Fruit fly (Drosophila melanogaster) whole organism, pupa: ENCODE data around the gene CG6661.

Experiments used
- CG10348 ChIP-seq: fragments of 200-800 bp; sonication (Bioruptor generic); IDR thresholded peaks from 2 replicates; pipeline ENCODE4 v1.3.6; 2022; ENCODE audit warnings: missing biosample characterization, missing genetic modification characterization
- CG12605 ChIP-seq: fragments of 200-800 bp; sonication (Bioruptor generic); IDR thresholded peaks from 2 replicates; pipeline ENCODE4 v1.3.6; 2022; ENCODE audit warnings: missing biosample characterization, missing genetic modification characterization
- CG13204 ChIP-seq: fragments of 200-800 bp; sonication (Bioruptor generic); optimal IDR thresholded peaks from 2 replicates; lab custom pipeline; 2018; ENCODE audit warnings: missing biosample characterization, mild to moderate bottlenecking, missing genetic modification characterization, moderate library complexity
- CG14655 ChIP-seq: fragments of 200-800 bp; sonication (Bioruptor generic); optimal IDR thresholded peaks from 3 replicates; lab custom pipeline; 2017; ENCODE audit warnings: mild to moderate bottlenecking, missing biosample characterization, missing genetic modification reagents, missing genetic modification characterization
- CG15710 ChIP-seq: fragments of 200-800 bp; sonication (Bioruptor generic); optimal IDR thresholded peaks from 2 replicates; lab custom pipeline; 2018; ENCODE audit warnings: missing biosample characterization, mild to moderate bottlenecking, missing genetic modification characterization, moderate library complexity
- CG17806 ChIP-seq: fragments of 200-800 bp; sonication (Bioruptor generic); optimal IDR thresholded peaks from 2 replicates; lab custom pipeline; 2018; ENCODE audit warnings: missing biosample characterization, mild to moderate bottlenecking, missing genetic modification characterization, moderate library complexity
- CG32121 ChIP-seq: fragments of 200-800 bp; sonication (Bioruptor generic); IDR thresholded peaks from 2 replicates; pipeline ENCODE4 v1.3.6; 2022; ENCODE audit warnings: missing biosample characterization, missing genetic modification characterization
- CG34367 ChIP-seq: fragments of 200-800 bp; sonication (Bioruptor generic); optimal IDR thresholded peaks from 2 replicates; lab custom pipeline; 2018; ENCODE audit warnings: missing biosample characterization, mild to moderate bottlenecking, missing genetic modification characterization
- CG4496 ChIP-seq: fragments of 200-800 bp; sonication (Bioruptor generic); IDR thresholded peaks from 3 replicates; pipeline ENCODE4 v1.3.6; 2022; ENCODE audit warnings: missing biosample characterization, missing genetic modification characterization
- CG8159 ChIP-seq: fragments of 200-800 bp; sonication (Bioruptor generic); optimal IDR thresholded peaks from 3 replicates; lab custom pipeline; 2018; ENCODE audit warnings: missing biosample characterization, mild to moderate bottlenecking, missing genetic modification characterization, moderate library complexity
- CG8301 ChIP-seq: fragments of 200-800 bp; sonication (Bioruptor generic); optimal IDR thresholded peaks from 2 replicates; lab custom pipeline; 2018; ENCODE audit warnings: missing biosample characterization, mild to moderate bottlenecking, missing genetic modification characterization
- CG9948 ChIP-seq: fragments of 200-800 bp; sonication (Bioruptor generic); optimal IDR thresholded peaks from 2 replicates; lab custom pipeline; 2018; ENCODE audit warnings: missing biosample characterization, mild to moderate bottlenecking, missing genetic modification characterization, moderate library complexity
- D1 ChIP-seq: fragments of 200-800 bp; sonication (Bioruptor generic); optimal IDR thresholded peaks from 2 replicates; lab custom pipeline; 2018; ENCODE audit warnings: missing biosample characterization, mild to moderate bottlenecking, missing genetic modification characterization, moderate library complexity
- EcR ChIP-seq: fragments of 200-800 bp; sonication (Bioruptor generic); optimal IDR thresholded peaks from 3 replicates; lab custom pipeline; 2019; ENCODE audit warnings: missing biosample characterization, missing genetic modification characterization, mild to moderate bottlenecking, moderate library complexity, missing genetic modification reagents
- Ets98B ChIP-seq: fragments of 200-800 bp; sonication (Bioruptor generic); IDR thresholded peaks from 2 replicates; pipeline ENCODE4 v1.3.6; 2022; ENCODE audit warnings: missing biosample characterization, missing genetic modification characterization
- Pif1A ChIP-seq: fragments of 200-800 bp; sonication (Bioruptor generic); optimal IDR thresholded peaks from 3 replicates; lab custom pipeline; 2016; ENCODE audit warnings: missing biosample characterization, missing genetic modification characterization
- Pif1B ChIP-seq: fragments of 200-800 bp; sonication (Bioruptor generic); optimal IDR thresholded peaks from 3 replicates; lab custom pipeline; 2016; ENCODE audit warnings: missing biosample characterization, missing genetic modification characterization
- Snoo ChIP-seq: fragments of 200-800 bp; sonication (Bioruptor generic); optimal IDR thresholded peaks from 3 replicates; lab custom pipeline; 2017; ENCODE audit warnings: missing biosample characterization, mild to moderate bottlenecking, missing genetic modification characterization, inconsistent platforms
- fd96Ca ChIP-seq: fragments of 200-800 bp; sonication (Bioruptor generic); IDR thresholded peaks from 3 replicates; pipeline ENCODE4 v1.3.6; 2022; ENCODE audit warnings: missing biosample characterization, missing genetic modification characterization
- gl ChIP-seq: fragments of 200-800 bp; sonication (Bioruptor generic); optimal IDR thresholded peaks from 2 replicates; lab custom pipeline; 2018; ENCODE audit warnings: missing biosample characterization, mild to moderate bottlenecking, missing genetic modification characterization
- rn ChIP-seq: fragments of 200-800 bp; sonication (Bioruptor generic); IDR thresholded peaks from 2 replicates; pipeline ENCODE4 v1.3.6; 2022; ENCODE audit warnings: missing biosample characterization, missing genetic modification characterization

Gene CG6661

DNA sequence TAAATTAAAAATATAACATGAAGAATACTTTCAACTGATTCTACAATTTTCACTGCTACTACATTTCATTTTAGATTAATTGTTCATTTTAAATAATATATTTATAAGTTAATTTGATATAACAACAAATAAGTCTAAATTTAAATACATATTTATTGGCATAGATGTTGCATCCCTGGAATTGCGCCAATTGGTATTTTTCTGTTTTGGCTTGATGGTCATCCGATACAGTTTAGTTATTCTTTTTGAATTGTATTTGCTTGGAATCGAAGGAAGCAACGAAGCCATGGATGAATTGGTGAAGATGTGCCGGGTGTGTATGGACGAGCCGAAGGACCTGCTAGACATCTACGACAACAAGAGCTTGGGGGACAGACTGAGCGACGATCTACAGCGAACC is 37.6 kb upstream of the CG6661 start, which contains the start of gene CG17361:
Gene CG17361 (plus strand): TSS at position 200 of the 400 bp plus-strand sequence.
- TF ChIP-seq CG32121 (GFP tag; lab: Robert Waterston, UW) (no peak), D1 (tag; lab: Kevin White, UChicago) (peak; percentile 43)

DNA sequence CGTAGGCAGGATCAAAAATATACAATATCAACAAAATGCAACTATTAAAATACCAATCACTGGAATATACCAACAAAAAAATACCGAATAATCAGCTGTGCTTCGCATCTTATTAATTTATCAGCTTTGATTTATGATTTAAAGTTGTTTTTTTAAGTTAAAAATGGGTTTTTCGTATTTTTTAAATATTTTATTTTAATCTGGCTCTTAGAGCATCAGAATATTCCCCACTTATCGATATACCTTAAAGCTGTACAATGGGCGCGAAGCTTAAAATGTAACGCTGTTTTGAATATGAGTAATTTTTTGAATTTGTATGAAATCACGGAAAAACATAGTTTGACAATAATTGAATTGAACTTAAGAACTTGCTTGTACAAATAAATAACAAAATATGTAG is 35.4 kb upstream of the CG6661 start, which contains the start of gene CG17359:
Gene CG17359 (minus strand): TSS at position 48 of the 400 bp plus-strand sequence.
- TF ChIP-seq rn (GFP tag; lab: Robert Waterston, UW) (no peak), Pif1B (GFP tag; lab: Kevin White, UChicago) (no peak), CG14655 (GFP tag; lab: Kevin White, UChicago) (no peak), CG10348 (GFP tag; lab: Robert Waterston, UW) (no peak), CG8159 (tag; lab: Kevin White, UChicago) (no peak), CG9948 (tag; lab: Kevin White, UChicago) (no peak), D1 (tag; lab: Kevin White, UChicago) (no peak), CG32121 (GFP tag; lab: Robert Waterston, UW) (no peak), EcR (GFP tag; lab: Kevin White, UChicago) (no peak)

DNA sequence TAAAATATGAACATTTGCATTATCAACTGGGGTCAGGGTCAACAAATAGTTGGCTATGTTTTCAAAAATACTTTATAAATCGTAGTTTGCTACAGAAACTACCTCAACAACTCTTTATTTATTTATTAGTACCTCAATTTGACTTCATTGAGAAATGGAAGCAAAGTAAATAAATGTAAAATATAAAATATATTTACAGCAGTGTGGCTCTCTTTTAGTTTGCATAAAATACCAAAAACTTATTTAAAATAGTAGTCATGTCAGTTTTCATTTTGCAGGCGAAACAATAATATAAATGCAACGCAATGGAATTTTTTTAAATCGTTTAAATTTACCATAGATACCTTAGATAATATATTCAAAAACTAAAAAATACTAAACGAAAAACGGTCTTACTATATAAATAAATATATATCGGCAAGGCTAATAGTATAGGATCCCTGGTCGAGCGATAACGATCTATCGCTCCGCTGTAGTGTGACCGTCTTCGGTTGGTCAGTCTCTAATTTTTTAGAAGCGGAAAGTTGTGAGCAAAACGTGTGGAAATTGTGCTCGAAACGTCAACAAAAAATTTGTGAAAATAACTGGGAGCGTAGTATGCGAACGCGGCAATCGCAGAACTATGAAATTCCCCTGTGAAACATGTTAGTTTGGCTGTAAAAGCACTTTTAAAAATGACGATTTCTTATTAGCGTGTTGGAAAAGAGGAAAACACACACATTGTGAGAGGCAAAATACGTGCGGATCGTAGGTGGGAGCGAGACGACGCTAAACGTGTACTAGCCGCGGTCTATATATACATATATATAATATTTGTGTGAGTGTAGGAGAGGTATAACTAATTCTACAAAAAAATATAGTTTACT is 32.7 kb upstream of the CG6661 start, which contains the start of the genes Nprl3 and upSET:
Gene Nprl3 (minus strand): TSS at position 223 of the 866 bp plus-strand sequence.
Gene upSET (plus strand): TSS at position 470 of the 866 bp plus-strand sequence.
- TF ChIP-seq CG8301 (tag; lab: Kevin White, UChicago): no peak
- no peak for TF ChIP-seq CG12605 (GFP tag; lab: Robert Waterston, UW)
- no peak for TF ChIP-seq CG8159 (tag; lab: Kevin White, UChicago)
- TF ChIP-seq EcR (GFP tag; lab: Kevin White, UChicago): no peak
- TF ChIP-seq Ets98B (GFP tag; lab: Robert Waterston, UW): no peak
- TF ChIP-seq CG34367 (tag; lab: Kevin White, UChicago): no peak
- TF ChIP-seq fd96Ca (GFP tag; lab: Robert Waterston, UW): no peak; the same call in 2 of the 3 replicates
- no peak for TF ChIP-seq CG32121 (GFP tag; lab: Robert Waterston, UW)
- TF ChIP-seq CG10348 (GFP tag; lab: Robert Waterston, UW): no peak
- no peak for TF ChIP-seq D1 (tag; lab: Kevin White, UChicago)
- no peak for TF ChIP-seq CG14655 (GFP tag; lab: Kevin White, UChicago)
- TF ChIP-seq gl: no peak
- TF ChIP-seq rn (GFP tag; lab: Robert Waterston, UW): no peak

DNA sequence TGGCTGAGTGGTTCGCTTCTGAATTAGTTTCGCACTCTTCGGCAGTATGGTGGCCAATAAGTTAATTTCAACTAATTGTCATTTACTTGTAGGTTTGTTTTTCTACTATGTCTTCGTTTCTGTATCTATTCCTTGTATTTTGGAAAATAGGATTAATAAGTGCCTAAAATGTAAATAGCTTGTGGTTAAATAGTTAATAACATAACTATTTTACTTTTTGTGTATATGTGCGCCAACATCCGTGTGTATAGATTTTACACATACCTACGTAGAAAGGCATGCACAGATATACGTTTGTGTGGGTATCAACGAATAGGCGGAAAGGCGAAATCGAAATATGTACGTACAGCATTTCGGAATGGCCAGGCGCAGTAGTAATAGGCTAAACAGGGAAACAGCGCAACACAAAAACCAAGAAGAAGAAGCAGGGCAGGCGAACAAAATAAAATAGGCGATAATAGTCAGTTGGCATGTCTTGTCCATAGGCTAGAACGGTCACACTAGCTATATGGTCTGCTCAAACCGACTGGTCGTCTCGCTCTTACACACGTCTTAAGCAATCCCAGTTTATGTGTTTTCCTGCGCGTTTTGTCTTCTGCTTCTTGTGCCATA is 31.9 kb upstream of the CG6661 start:
- TF ChIP-seq CG17806 (tag; lab: Kevin White, UChicago): no peak
- TF ChIP-seq CG34367 (tag; lab: Kevin White, UChicago): peak; percentile 4
- no peak for TF ChIP-seq CG13204 (GFP tag; lab: Kevin White, UChicago)
- peak; percentile 54; the same call in 1 of the 2 replicates for TF ChIP-seq Ets98B (GFP tag; lab: Robert Waterston, UW)
- TF ChIP-seq fd96Ca (GFP tag; lab: Robert Waterston, UW): no peak; the same call in 2 of the 3 replicates
- TF ChIP-seq CG9948 (tag; lab: Kevin White, UChicago): no peak
- TF ChIP-seq D1 (tag; lab: Kevin White, UChicago): no peak
- TF ChIP-seq CG32121 (GFP tag; lab: Robert Waterston, UW): peak; percentile 43; the same call in 1 of the 2 replicates
- TF ChIP-seq CG10348 (GFP tag; lab: Robert Waterston, UW): no peak
- TF ChIP-seq EcR (GFP tag; lab: Kevin White, UChicago): no peak
- TF ChIP-seq CG4496: no peak; the same call in 2 of the 3 replicates
- peak; percentile 67 for TF ChIP-seq Pif1B (GFP tag; lab: Kevin White, UChicago)

DNA sequence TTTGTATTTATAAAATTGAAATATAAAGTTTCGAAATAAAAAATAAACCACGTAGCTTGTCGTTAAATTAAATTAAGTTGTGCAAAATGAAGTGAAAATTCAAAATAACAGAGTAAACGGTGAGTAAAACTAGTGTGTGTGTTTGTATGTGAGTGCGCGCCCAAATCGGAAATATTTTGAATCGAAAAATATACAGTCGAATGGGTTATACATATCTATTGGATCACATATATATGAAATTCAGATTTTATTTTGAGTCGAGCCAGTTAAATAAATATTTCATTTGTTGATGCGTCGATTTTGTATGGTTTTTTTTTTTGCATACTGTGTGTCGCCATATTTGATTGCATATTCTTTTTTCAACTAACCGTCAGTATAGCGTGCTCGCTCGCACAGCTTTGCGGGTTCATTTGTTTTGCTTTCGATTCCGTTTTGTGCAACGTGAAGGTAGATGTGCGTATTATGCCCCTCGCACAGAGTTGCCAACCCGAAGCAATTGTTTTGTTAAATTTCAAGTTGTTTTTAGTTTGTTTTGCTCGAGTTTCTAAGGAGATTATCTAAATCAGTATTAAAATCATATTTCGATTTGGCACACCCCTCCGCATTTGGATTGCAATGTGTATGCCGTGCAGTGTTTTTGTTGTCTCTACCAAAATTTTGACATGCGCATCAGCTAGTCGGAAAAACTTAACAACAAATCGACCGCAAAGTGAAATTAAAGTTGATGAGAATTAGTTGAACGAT is 31.1 kb upstream of the CG6661 start:
- TF ChIP-seq fd96Ca (GFP tag; lab: Robert Waterston, UW) (peak; percentile 34; the same call in 2 of the 3 replicates), CG17806 (tag; lab: Kevin White, UChicago) (no peak), CG34367 (tag; lab: Kevin White, UChicago) (peak; percentile 43), CG4496 (peak; percentile 71; the same call in 2 of the 3 replicates), CG8301 (tag; lab: Kevin White, UChicago) (peak; percentile 21), CG15710 (tag; lab: Kevin White, UChicago) (peak; percentile 21), Pif1A (GFP tag; lab: Kevin White, UChicago) (no peak), gl (peak; percentile 11), Snoo (tag; lab: Kevin White, UChicago) (no peak)
